Fruit fly (Drosophila melanogaster) whole organism, wandering third instar larva: Measurements from ENCODE around the gene Clp.

Experiments used
- Dfd ChIP-seq: fragments of >200 bp; optimal IDR thresholded peaks from 2 replicates; lab custom pipeline; 2017; ENCODE audit warnings: missing biosample characterization, missing genetic modification characterization
- Hnf4 ChIP-seq: fragments of 200-800 bp; sonication (Bioruptor generic); optimal IDR thresholded peaks from 2 replicates; lab custom pipeline; 2016; ENCODE audit warnings: missing biosample characterization, mild to moderate bottlenecking, missing genetic modification characterization
- Hr83 ChIP-seq: fragments of 200-300 bp; sonication (Bioruptor generic); optimal IDR thresholded peaks from 2 replicates; lab custom pipeline; 2016; ENCODE audit warnings: missing biosample characterization, mild to moderate bottlenecking, missing genetic modification characterization, moderate library complexity; ENCODE audit not compliant: poor library complexity, severe bottlenecking
- OdsH ChIP-seq: fragments of 200-800 bp; sonication (Bioruptor generic); optimal IDR thresholded peaks from 2 replicates; lab custom pipeline; 2016; ENCODE audit warnings: missing biosample characterization, mild to moderate bottlenecking, missing genetic modification characterization
- ey ChIP-seq: fragments of 200-800 bp; sonication (Bioruptor generic); optimal IDR thresholded peaks from 2 replicates; lab custom pipeline; 2016; ENCODE audit warnings: missing biosample characterization, missing genetic modification characterization
- h ChIP-seq: fragments of 200-800 bp; sonication (Bioruptor generic); optimal IDR thresholded peaks from 3 replicates; lab custom pipeline; 2016; ENCODE audit warnings: missing biosample characterization, mild to moderate bottlenecking, missing genetic modification characterization
- lola ChIP-seq: fragments of >200 bp; optimal IDR thresholded peaks from 2 replicates; lab custom pipeline; 2017; ENCODE audit warnings: missing biosample characterization, missing genetic modification characterization
- pan ChIP-seq: fragments of >200 bp; optimal IDR thresholded peaks from 2 replicates; lab custom pipeline; 2017
- rgr ChIP-seq: fragments of 200-800 bp; sonication (Bioruptor generic); optimal IDR thresholded peaks from 3 replicates; lab custom pipeline; 2016; ENCODE audit warnings: missing biosample characterization, mild to moderate bottlenecking, missing genetic modification characterization
- sage ChIP-seq: fragments of 200-800 bp; sonication (Bioruptor generic); optimal IDR thresholded peaks from 2 replicates; lab custom pipeline; 2016; ENCODE audit warnings: missing biosample characterization, mild to moderate bottlenecking, missing genetic modification characterization
- usp ChIP-seq: fragments of >200 bp; optimal IDR thresholded peaks from 2 replicates; lab custom pipeline; 2017; ENCODE audit warnings: missing biosample characterization, missing genetic modification characterization
- woc ChIP-seq: sonication (Bioruptor generic); optimal IDR thresholded peaks from 2 replicates; lab custom pipeline; 2016; ENCODE audit warnings: missing biosample characterization, mild to moderate bottlenecking, missing genetic modification characterization

- TF ChIP-seq sage (GFP tag; lab: Kevin White, UChicago): no peak
- no peak for TF ChIP-seq Dfd
- TF ChIP-seq usp (GFP tag; lab: Kevin White, UChicago): no peak
- no peak for TF ChIP-seq pan
- no peak for TF ChIP-seq Hnf4 (GFP tag; lab: Kevin White, UChicago)
- no peak for TF ChIP-seq OdsH
- no peak for TF ChIP-seq h (GFP tag; lab: Kevin White, UChicago)
- no peak for TF ChIP-seq Hr83 (GFP tag; lab: Kevin White, UChicago)
- no peak for TF ChIP-seq woc (GFP tag; lab: Kevin White, UChicago)
- no peak for TF ChIP-seq lola (GFP tag; lab: Kevin White, UChicago)
- TF ChIP-seq rgr (GFP tag; lab: Kevin White, UChicago): no peak
- TF ChIP-seq ey (GFP tag; lab: Kevin White, UChicago): no peak
These were observed 29.5 kb downstream of the Clp start for dm6 chr2L:849138-849744.
